Fruit fly (Drosophila melanogaster) whole organism, embryonic: Measurements from ENCODE around the gene gkt.
A peak's percentile ranks its signal among the peaks of the same experiment; 100 is the strongest.

Experiments used
- CG10267 ChIP-seq: fragments of 200-800 bp; sonication (Bioruptor generic); optimal IDR thresholded peaks from 2 replicates; lab custom pipeline; 2018; ENCODE audit warnings: missing biosample characterization, mild to moderate bottlenecking, missing genetic modification characterization, moderate library complexity
- CG10321 ChIP-seq: fragments of 200-800 bp; sonication (Bioruptor generic); IDR thresholded peaks from 2 replicates; pipeline ENCODE4 v1.3.6; 2022; ENCODE audit warnings: missing biosample characterization, missing genetic modification characterization
- CG11696 ChIP-seq: fragments of 200-800 bp; sonication (Bioruptor generic); IDR thresholded peaks from 2 replicates; pipeline ENCODE4 v1.3.6; 2022; ENCODE audit warnings: missing biosample characterization, missing genetic modification characterization
- CG12236 ChIP-seq: fragments of 200-800 bp; sonication (Bioruptor generic); optimal IDR thresholded peaks from 2 replicates; lab custom pipeline; 2016; ENCODE audit warnings: missing biosample characterization, missing genetic modification characterization
- CG15696 ChIP-seq: fragments of 200-800 bp; sonication (Bioruptor generic); optimal IDR thresholded peaks from 2 replicates; lab custom pipeline; 2019; ENCODE audit warnings: missing biosample characterization, mild to moderate bottlenecking, missing genetic modification characterization, moderate library complexity
- CG16779 ChIP-seq: fragments of 200-800 bp; sonication (Bioruptor generic); IDR thresholded peaks from 2 replicates; pipeline ENCODE4 v1.3.6; 2022; ENCODE audit warnings: missing biosample characterization, missing genetic modification characterization
- CG17186 ChIP-seq: fragments of 200-800 bp; sonication (Bioruptor generic); optimal IDR thresholded peaks from 3 replicates; lab custom pipeline; 2017; ENCODE audit warnings: missing biosample characterization, missing genetic modification reagents, missing genetic modification characterization
- CG17568 ChIP-seq: fragments of 200-800 bp; sonication (Bioruptor generic); optimal IDR thresholded peaks from 2 replicates; lab custom pipeline; 2018; ENCODE audit warnings: missing biosample characterization, mild to moderate bottlenecking, missing genetic modification characterization, moderate library complexity
- CG18011 ChIP-seq: fragments of 200-800 bp; sonication (Bioruptor generic); optimal IDR thresholded peaks from 2 replicates; lab custom pipeline; 2017; ENCODE audit warnings: missing biosample characterization, missing genetic modification characterization, mild to moderate bottlenecking, moderate library complexity, missing genotype
- CG18262 ChIP-seq: fragments of 200-800 bp; optimal IDR thresholded peaks from 3 replicates; lab custom pipeline; 2019; ENCODE audit warnings: missing biosample characterization, mild to moderate bottlenecking, missing genetic modification characterization, moderate library complexity
- CG31224 ChIP-seq: fragments of 200-800 bp; sonication (Bioruptor generic); IDR thresholded peaks from 2 replicates; pipeline ENCODE4 v1.3.6; 2022; ENCODE audit warnings: missing biosample characterization, missing genetic modification characterization
- CG34376 ChIP-seq: fragments of 200-800 bp; sonication (Bioruptor generic); optimal IDR thresholded peaks from 2 replicates; lab custom pipeline; 2018; ENCODE audit warnings: missing biosample characterization, mild to moderate bottlenecking, missing genetic modification characterization
- CG3726 ChIP-seq: fragments of 200-800 bp; sonication (Bioruptor generic); IDR thresholded peaks from 3 replicates; pipeline ENCODE4, ENCODE4 v1.3.6; 2022; ENCODE audit warnings: missing biosample characterization, missing genetic modification characterization
- CG3847 ChIP-seq: fragments of 200-800 bp; sonication (Bioruptor generic); IDR thresholded peaks from 2 replicates; pipeline ENCODE4 v1.3.6; 2022; ENCODE audit warnings: missing biosample characterization, missing genetic modification characterization
- CG5180 ChIP-seq: fragments of 200-800 bp; sonication (Bioruptor generic); optimal IDR thresholded peaks from 3 replicates; lab custom pipeline; 2017; ENCODE audit warnings: missing biosample characterization, missing genetic modification characterization, mild to moderate bottlenecking, moderate library complexity, missing genetic modification reagents
- CG7963 ChIP-seq: fragments of 200-800 bp; sonication (Bioruptor generic); IDR thresholded peaks from 3 replicates; pipeline ENCODE4 v1.3.6; 2022; ENCODE audit warnings: missing biosample characterization, missing genetic modification characterization; ENCODE audit not compliant: partially characterized antibody
- CG8281 ChIP-seq: fragments of 200-800 bp; sonication (Bioruptor generic); optimal IDR thresholded peaks from 2 replicates; lab custom pipeline; 2018; ENCODE audit warnings: missing biosample characterization, mild to moderate bottlenecking, missing genetic modification characterization, moderate library complexity
- CG9797 ChIP-seq: fragments of 200-800 bp; sonication (Bioruptor generic); optimal IDR thresholded peaks from 3 replicates; lab custom pipeline; 2018; ENCODE audit warnings: missing biosample characterization, mild to moderate bottlenecking, missing genetic modification characterization
- Camta ChIP-seq: fragments of 200-800 bp; sonication (Bioruptor generic); optimal IDR thresholded peaks from 2 replicates; lab custom pipeline; 2016; ENCODE audit warnings: missing biosample characterization, missing genetic modification characterization
- Dad ChIP-seq: fragments of 200-800 bp; sonication (Bioruptor generic); optimal IDR thresholded peaks from 3 replicates; lab custom pipeline; 2016; ENCODE audit warnings: missing biosample characterization, missing genetic modification characterization
- Dip3 ChIP-seq: fragments of 200-800 bp; sonication (Bioruptor generic); optimal IDR thresholded peaks from 3 replicates; lab custom pipeline; 2016; ENCODE audit warnings: missing biosample characterization, missing genetic modification characterization
- Ets65A ChIP-seq: fragments of 200-800 bp; sonication (Bioruptor generic); peaks from one replicate; lab custom pipeline; 2016; ENCODE audit warnings: missing biosample characterization, missing genetic modification characterization
- Hey ChIP-seq: fragments of 200-800 bp; sonication (Bioruptor generic); optimal IDR thresholded peaks from 3 replicates; lab custom pipeline; 2018; ENCODE audit warnings: missing biosample characterization, mild to moderate bottlenecking, missing genetic modification characterization
- NC2β ChIP-seq: fragments of 200-800 bp; sonication (Bioruptor generic); optimal IDR thresholded peaks from 2 replicates; lab custom pipeline; 2016; ENCODE audit warnings: missing biosample characterization, missing genetic modification characterization
- Nf-YA ChIP-seq: fragments of 200-800 bp; sonication (Bioruptor generic); IDR thresholded peaks from 2 replicates; pipeline ENCODE4 v1.3.6; 2022; ENCODE audit warnings: missing biosample characterization, missing genetic modification characterization
- Optix ChIP-seq: fragments of 200-800 bp; sonication (Bioruptor generic); IDR thresholded peaks from 3 replicates; pipeline ENCODE4 v1.3.6; 2022; ENCODE audit warnings: missing biosample characterization, missing genetic modification characterization
- Six4 ChIP-seq: fragments of 200-800 bp; sonication (Bioruptor generic); optimal IDR thresholded peaks from 2 replicates; lab custom pipeline; 2016; ENCODE audit warnings: missing biosample characterization, missing genetic modification characterization
- ara ChIP-seq: fragments of 200-800 bp; sonication (Bioruptor generic); IDR thresholded peaks from 2 replicates; pipeline ENCODE4 v1.3.6; 2022; ENCODE audit warnings: missing biosample characterization, missing genetic modification characterization
- cas ChIP-seq: fragments of 200-800 bp; sonication (Bioruptor generic); IDR thresholded peaks from 2 replicates; pipeline ENCODE4 v1.3.6; 2022; ENCODE audit warnings: missing biosample characterization, missing genetic modification characterization
- dmrt99B ChIP-seq: fragments of 200-800 bp; sonication (Bioruptor generic); optimal IDR thresholded peaks from 2 replicates; lab custom pipeline; 2018; ENCODE audit warnings: missing biosample characterization, mild to moderate bottlenecking, missing genetic modification characterization, moderate library complexity
- eve ChIP-seq, 2 experiments: fragments of >200 bp; optimal IDR thresholded peaks; 2 replicates each; lab custom pipeline; 2017; ENCODE audit warnings: missing biosample characterization in 2 of 2, missing genetic modification characterization in 2 of 2
- fru ChIP-seq: fragments of >200 bp; optimal IDR thresholded peaks from 2 replicates; lab custom pipeline; 2017
- ftz-f1 ChIP-seq: fragments of 200-800 bp; sonication (Bioruptor generic); optimal IDR thresholded peaks from 2 replicates; lab custom pipeline; 2016; ENCODE audit warnings: missing biosample characterization, missing genetic modification characterization
- gsb ChIP-seq: fragments of 200-800 bp; sonication (Bioruptor generic); IDR thresholded peaks from 2 replicates; pipeline ENCODE4 v1.3.6; 2022; ENCODE audit warnings: missing biosample characterization, missing genetic modification characterization
- inv ChIP-seq: fragments of 200-800 bp; sonication (Bioruptor generic); IDR thresholded peaks from 2 replicates; pipeline ENCODE4 v1.3.6; 2022; ENCODE audit warnings: missing biosample characterization, missing genetic modification characterization; ENCODE audit not compliant: partially characterized antibody
- nmo ChIP-seq: fragments of 200-800 bp; sonication (Bioruptor generic); optimal IDR thresholded peaks from 2 replicates; lab custom pipeline; 2018; ENCODE audit warnings: missing biosample characterization, mild to moderate bottlenecking, missing genetic modification characterization, moderate library complexity
- prd ChIP-seq, 3 experiments: fragments of >200 bp in 2 of 3; fragments of 200-800 bp in 1 of 3; sonication (Bioruptor generic) in 1 of 3; optimal IDR thresholded peaks in 2 of 3; IDR thresholded peaks in 1 of 3; 2 replicates in 2 of 3; 3 replicates in 1 of 3; pipeline versions ENCODE4 v1.3.6 to Lab custom; 2017 to 2022; ENCODE audit warnings: missing biosample characterization in 1 of 3, missing genetic modification characterization in 1 of 3
- pros ChIP-seq: fragments of 200-800 bp; sonication (Bioruptor generic); optimal IDR thresholded peaks from 3 replicates; lab custom pipeline; 2019; ENCODE audit warnings: missing biosample characterization, mild to moderate bottlenecking, missing genetic modification characterization, moderate library complexity
- sens ChIP-seq: fragments of 200-800 bp; sonication (Bioruptor generic); peaks from one replicate; lab custom pipeline; 2016; ENCODE audit warnings: missing biosample characterization, missing genetic modification characterization
- seq ChIP-seq: fragments of 200-800 bp; sonication (Bioruptor generic); IDR thresholded peaks from 2 replicates; pipeline ENCODE4 v1.3.6; 2022; ENCODE audit warnings: missing biosample characterization, missing genetic modification characterization
- shn ChIP-seq: fragments of 200-800 bp; sonication (Bioruptor generic); optimal IDR thresholded peaks from 3 replicates; lab custom pipeline; 2016; ENCODE audit warnings: missing biosample characterization, missing genetic modification characterization
- slou ChIP-seq: fragments of 200-800 bp; sonication (Bioruptor generic); optimal IDR thresholded peaks from 3 replicates; lab custom pipeline; 2016; ENCODE audit warnings: missing biosample characterization, missing genetic modification characterization
- so ChIP-seq: fragments of 200-800 bp; sonication (Bioruptor generic); IDR thresholded peaks from 3 replicates; pipeline ENCODE4 v1.3.6; 2022; ENCODE audit warnings: missing biosample characterization, missing genetic modification characterization
- stwl ChIP-seq: fragments of 200-800 bp; sonication (Bioruptor generic); optimal IDR thresholded peaks from 3 replicates; lab custom pipeline; 2018; ENCODE audit warnings: missing biosample characterization, mild to moderate bottlenecking, missing genetic modification characterization, moderate library complexity
- sug ChIP-seq: fragments of 200-800 bp; optimal IDR thresholded peaks from 2 replicates; lab custom pipeline; 2019; ENCODE audit warnings: missing biosample characterization, mild to moderate bottlenecking, missing genetic modification characterization, moderate library complexity
- tap ChIP-seq: fragments of 200-800 bp; optimal IDR thresholded peaks from 3 replicates; lab custom pipeline; 2019; ENCODE audit warnings: missing biosample characterization, mild to moderate bottlenecking, missing genetic modification characterization, moderate library complexity
- tll ChIP-seq, 2 experiments: fragments of 200-800 bp in 1 of 2; fragments of >200 bp in 1 of 2; sonication (Bioruptor generic) in 1 of 2; optimal IDR thresholded peaks; 2 replicates each; lab custom pipeline; 2017 to 2019; ENCODE audit warnings: missing biosample characterization in 2 of 2, missing genetic modification characterization in 2 of 2, mild to moderate bottlenecking in 1 of 2, moderate library complexity in 1 of 2
- tna ChIP-seq: fragments of 200-800 bp; sonication (Bioruptor generic); IDR thresholded peaks from 2 replicates; pipeline ENCODE4 v1.3.6; 2022; ENCODE audit warnings: missing biosample characterization, missing genetic modification characterization; ENCODE audit not compliant: partially characterized antibody
- vfl ChIP-seq: fragments of 200-800 bp; sonication (Bioruptor generic); optimal IDR thresholded peaks from 2 replicates; lab custom pipeline; 2016; ENCODE audit warnings: missing biosample characterization, missing genetic modification characterization
- yki ChIP-seq: fragments of >200 bp; optimal IDR thresholded peaks from 3 replicates; lab custom pipeline; 2018

gkt gene

DNA sequence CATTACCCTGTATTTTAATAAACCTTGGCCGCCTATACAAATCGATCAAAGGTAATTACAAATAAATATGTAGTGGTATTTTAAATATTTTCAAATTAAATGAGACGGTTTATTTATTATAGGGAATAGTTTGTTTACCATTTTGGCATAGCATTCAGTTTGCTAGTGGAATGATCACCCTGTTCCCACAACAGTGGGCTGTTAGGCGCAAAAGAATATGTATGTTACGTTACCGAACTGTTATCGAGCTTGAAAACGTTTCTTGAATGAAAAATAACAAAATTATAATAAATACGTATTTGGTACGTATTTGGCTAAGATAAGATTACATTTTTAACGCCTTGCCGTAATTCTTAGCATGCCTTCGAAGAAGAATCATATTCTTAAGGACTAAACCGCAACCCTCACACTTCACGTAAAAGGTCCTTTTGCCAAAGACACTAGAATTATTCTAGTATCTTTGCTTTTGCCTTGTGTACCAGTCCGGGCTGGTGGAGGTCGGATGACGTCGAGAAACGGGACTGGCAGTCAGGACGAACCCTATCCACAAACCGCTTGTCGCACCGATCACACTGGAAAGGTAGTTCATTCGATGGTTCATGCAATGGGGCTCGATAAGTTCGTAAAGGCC lies 11.3 kb downstream of the gkt start, which contains the start of gene CG44002 (continued):
- TF ChIP-seq seq (GFP tag; lab: Robert Waterston, UW) (no peak), ara (GFP tag; lab: Robert Waterston, UW) (no peak), Ets65A (no peak), CG3847 (GFP tag; lab: Robert Waterston, UW) (no peak), Camta (GFP tag; lab: Kevin White, UChicago) (no peak), Six4 (GFP tag; lab: Kevin White, UChicago) (no peak), tll (GFP tag; optimal IDR thresholded peaks at IDR 0.05; lab: Kevin White, UChicago) (no peak), CG3726 (no peak), CG9797 (GFP tag; lab: Kevin White, UChicago) (no peak), CG5180 (no peak), slou (GFP tag; lab: Kevin White, UChicago) (no peak), stwl (tag; lab: Kevin White, UChicago) (peak; percentile 54), CG8281 (no peak), sug (no peak), CG10321 (GFP tag; lab: Robert Waterston, UW) (no peak)

DNA sequence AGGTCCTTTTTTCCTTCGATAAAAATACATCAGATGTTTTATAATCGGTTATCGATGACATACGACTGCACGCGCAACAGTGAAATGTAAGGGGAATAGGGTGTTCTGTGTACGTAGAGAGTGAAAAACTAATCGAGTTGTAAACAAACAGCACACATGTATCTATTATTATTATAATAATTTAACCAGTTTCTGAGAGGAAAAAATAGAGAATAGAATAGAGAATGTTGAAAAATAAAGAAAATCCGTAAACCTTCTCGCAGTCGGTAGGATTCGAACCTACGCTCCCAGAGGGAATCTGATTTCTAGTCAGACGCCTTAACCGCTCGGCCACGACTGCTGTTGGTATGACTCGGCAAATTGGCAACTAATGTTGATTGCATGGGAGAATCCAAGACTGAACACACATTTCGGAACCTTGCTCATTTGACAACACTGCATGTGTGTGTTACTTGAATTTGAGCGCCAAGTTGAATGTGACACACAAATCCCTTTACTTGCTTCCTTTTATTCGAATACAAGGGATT lies 13.1 kb downstream of the gkt start:
- TF ChIP-seq ftz-f1 (GFP tag; lab: Kevin White, UChicago) = no peak
- TF ChIP-seq CG34376 (GFP tag; lab: Kevin White, UChicago) = peak; percentile 39
- TF ChIP-seq dmrt99B (tag; lab: Kevin White, UChicago) = peak; percentile 12
- peak; percentile 22 for TF ChIP-seq CG15696 (tag; lab: Kevin White, UChicago)
- TF ChIP-seq shn (GFP tag; lab: Kevin White, UChicago) = no peak
- TF ChIP-seq NC2β (GFP tag; lab: Kevin White, UChicago) = no peak
- no peak for TF ChIP-seq gsb (GFP tag; lab: Robert Waterston, UW)
- TF ChIP-seq CG17186 = peak; percentile 99
- TF ChIP-seq Dip3 (GFP tag; lab: Kevin White, UChicago) = no peak
- peak; percentile 58 for TF ChIP-seq CG18262
- TF ChIP-seq yki (lab: Kevin White, UChicago) = no peak
- peak; percentile 88 for TF ChIP-seq CG7963
- no peak for TF ChIP-seq CG16779 (GFP tag; lab: Robert Waterston, UW)
- peak; percentile 19 for TF ChIP-seq tap
- no peak for TF ChIP-seq CG31224 (GFP tag; lab: Robert Waterston, UW)
- TF ChIP-seq CG10267 (tag; lab: Kevin White, UChicago) = peak; percentile 93
- TF ChIP-seq nmo (GFP tag; lab: Kevin White, UChicago) = no peak
- peak; percentile 49; the same call in 2 of the 3 replicates for TF ChIP-seq so (GFP tag; lab: Robert Waterston, UW)
- TF ChIP-seq pros (GFP tag; lab: Kevin White, UChicago) = no peak
- TF ChIP-seq eve (GFP tag; optimal IDR thresholded peaks at IDR 0.05; lab: Kevin White, UChicago) = peak in 1 of 2 experiments; percentile 19
- no peak for TF ChIP-seq fru (lab: Kevin White, UChicago)
- TF ChIP-seq prd (optimal IDR thresholded peaks at IDR 0.05; lab: Kevin White, UChicago) = no peak
- TF ChIP-seq prd (GFP tag; IDR thresholded peaks at IDR 0.05; lab: Robert Waterston, UW) = 0 out of 3 replicates have a peak, but pooled peaks have one; percentile 6
- no peak for TF ChIP-seq vfl (GFP tag; lab: Kevin White, UChicago)
- no peak for TF ChIP-seq Nf-YA
- peak; percentile 52; the same call in 1 of the 2 replicates for TF ChIP-seq inv
- TF ChIP-seq tna (GFP tag; lab: Robert Waterston, UW) = peak; percentile 85
- TF ChIP-seq CG12236 (GFP tag; lab: Kevin White, UChicago) = no peak
- no peak for TF ChIP-seq Dad (GFP tag; lab: Kevin White, UChicago)
- TF ChIP-seq Optix (GFP tag; lab: Robert Waterston, UW) = no peak
- no peak; the same call in 1 of the 2 replicates for TF ChIP-seq CG11696 (GFP tag; lab: Robert Waterston, UW)
- TF ChIP-seq sens (GFP tag; lab: Kevin White, UChicago) = peak; percentile 82
- no peak for TF ChIP-seq cas (GFP tag; lab: Robert Waterston, UW)
- TF ChIP-seq Hey = peak; percentile 69
- peak; percentile 26 for TF ChIP-seq CG17568 (GFP tag; lab: Kevin White, UChicago)
- TF ChIP-seq CG18011 = no peak
